Worm (Caenorhabditis elegans): ENCODE measurements around the gene M88.3.

DNA sequence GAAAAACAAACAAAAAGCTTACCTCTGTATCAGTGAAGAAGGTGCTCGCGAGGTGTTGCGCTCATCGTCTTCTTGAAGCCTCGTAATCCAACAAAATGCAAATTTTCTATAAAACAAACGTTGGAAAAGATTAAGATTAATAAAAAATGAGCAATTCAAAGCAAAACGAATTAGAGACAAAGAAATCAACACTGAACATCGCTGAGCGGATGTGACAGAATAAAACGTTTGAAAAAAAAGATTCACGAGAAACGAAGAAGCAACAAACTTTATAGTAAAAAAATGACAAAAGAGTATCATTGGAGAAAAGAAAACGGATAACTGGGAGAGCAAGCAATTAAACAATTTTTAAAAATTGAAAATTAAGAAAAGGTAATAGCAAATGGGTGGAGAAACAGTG, 45.9 kb downstream of the M88.3 start, which contains the start of the genes C07G2.5 and atf-7:
- TF ChIP-seq unc-62 (GFP tag; optimal IDR thresholded peaks at IDR 0.05): no peak
- no peak for TF ChIP-seq aha-1 (tag; optimal IDR thresholded peaks at IDR 0.05)
- TF ChIP-seq elt-2 (tag; optimal IDR thresholded peaks at IDR 0.05): no peak
